Fruit fly (Drosophila melanogaster) whole organism, wandering third instar larva: ENCODE results near the gene CG4297.

Source experiments
- Abd-B ChIP-seq: fragments of >200 bp; optimal IDR thresholded peaks from 2 replicates; lab custom pipeline; 2017; ENCODE audit warnings: missing biosample characterization, missing genetic modification characterization
- HLH106 ChIP-seq: fragments of 200-800 bp; optimal IDR thresholded peaks from 3 replicates; lab custom pipeline; 2019; ENCODE audit warnings: missing biosample characterization, mild to moderate bottlenecking, missing genetic modification characterization, moderate library complexity
- Rel ChIP-seq, 2 experiments: fragments of 200-800 bp; sonication (Bioruptor generic) in 1 of 2; optimal IDR thresholded peaks; 2 replicates in 1 of 2; 3 replicates in 1 of 2; lab custom pipeline; 2016 to 2019; ENCODE audit warnings: mild to moderate bottlenecking in 2 of 2, missing biosample characterization in 2 of 2, missing genetic modification characterization in 2 of 2, moderate library complexity in 1 of 2
- dl ChIP-seq, 2 experiments: fragments of 175-275, 200-275 bp in 1 of 2; fragments of 200-275 bp in 1 of 2; sonication (Bioruptor generic); optimal IDR thresholded peaks; lab custom pipeline; 2018; ENCODE audit warnings: mild to moderate bottlenecking in 2 of 2, missing biosample characterization in 2 of 2, missing genetic modification characterization in 2 of 2, moderate library complexity in 2 of 2; ENCODE audit not compliant: partially characterized antibody in 2 of 2, insufficient read depth in 1 of 2
- pan ChIP-seq: fragments of >200 bp; optimal IDR thresholded peaks from 2 replicates; lab custom pipeline; 2017
- psq ChIP-seq: fragments of 200-800 bp; sonication (Bioruptor generic); optimal IDR thresholded peaks from 3 replicates; lab custom pipeline; 2017; ENCODE audit warnings: missing biosample characterization, mild to moderate bottlenecking, missing genetic modification characterization, moderate library complexity

DNA sequence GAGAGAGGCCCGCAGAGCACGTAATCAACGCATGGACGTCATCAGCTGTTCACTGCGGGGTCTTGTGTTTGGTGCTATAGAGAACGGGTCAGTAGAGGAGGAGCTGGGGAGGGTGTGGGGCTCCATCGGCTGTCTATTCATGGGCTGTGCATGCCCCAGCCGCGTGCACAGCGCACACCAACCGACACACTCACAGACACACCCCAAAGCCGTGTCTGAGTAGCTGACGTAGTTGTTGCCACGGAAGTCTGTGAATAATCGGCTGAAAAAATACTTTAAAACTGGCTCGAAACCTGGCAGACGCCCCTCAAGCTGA, 8.2 kb upstream of the CG4297 start:
- TF ChIP-seq pan (no peak), psq (GFP tag; lab: Kevin White, UChicago) (no peak), Rel (GFP tag; optimal IDR thresholded peaks at IDR 0.05; lab: Kevin White, UChicago) (no peak), Rel (tag; optimal IDR thresholded peaks at IDR 0.05; lab: Kevin White, UChicago) (no peak), Abd-B (GFP tag; lab: Kevin White, UChicago) (no peak), dl (GFP tag; optimal IDR thresholded peaks at IDR 0.05; lab: Kevin White, UChicago; ENCODE audit: insufficient read depth in 1 of 2, partially characterized antibody in 2 of 2) (peak in 1 of 2 experiments; percentile 35), HLH106 (tag; lab: Kevin White, UChicago) (no peak)
